Worm (Caenorhabditis elegans) whole organism, L4/young adult: ENCODE results near the gene Y75B7AL.2.

Experiments used
- W03F9.2 ChIP-seq: fragments of 150-350 bp; optimal IDR thresholded peaks from 2 replicates; lab custom pipeline; 2014; ENCODE audit warnings: missing biosample characterization, missing genetic modification characterization
- dao-5 ChIP-seq: sonication (generic microtip); optimal IDR thresholded peaks from 2 replicates; lab custom pipeline; 2016; ENCODE audit warnings: missing genotype, missing genetic modification characterization, moderate library complexity, missing compliant biosample characterization
- him-1 ChIP-seq: sonication (generic microtip); optimal IDR thresholded peaks from 2 replicates; lab custom pipeline; 2016; ENCODE audit warnings: missing genotype, missing genetic modification reagents, missing genetic modification characterization, missing compliant biosample characterization

Y75B7AL.2 gene

DNA sequence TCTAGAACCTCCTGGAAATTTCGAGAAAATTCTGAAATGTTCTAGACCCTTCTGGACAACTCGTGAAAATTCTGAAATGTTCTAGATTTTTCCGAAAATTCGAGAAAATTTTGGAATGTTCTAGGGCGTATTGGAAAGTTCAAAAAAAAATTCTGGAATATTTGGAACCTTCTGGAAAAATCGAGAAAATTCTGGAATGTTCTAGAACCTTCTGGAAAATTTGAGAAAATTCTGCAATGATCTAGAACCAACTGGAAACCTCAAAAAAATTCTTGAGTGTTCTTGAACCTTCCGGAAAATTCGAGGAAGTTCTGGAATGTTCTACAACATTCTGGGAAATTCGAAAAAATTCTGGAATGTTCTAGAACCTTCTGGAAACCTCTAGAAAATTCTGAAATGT is 5.6 kb downstream of the Y75B7AL.2 start:
- TF ChIP-seq dao-5 (no peak), W03F9.2 (tag; lab: Kevin White, UChicago) (no peak), him-1 (tag; lab: Kevin White, UChicago) (no peak)

DNA sequence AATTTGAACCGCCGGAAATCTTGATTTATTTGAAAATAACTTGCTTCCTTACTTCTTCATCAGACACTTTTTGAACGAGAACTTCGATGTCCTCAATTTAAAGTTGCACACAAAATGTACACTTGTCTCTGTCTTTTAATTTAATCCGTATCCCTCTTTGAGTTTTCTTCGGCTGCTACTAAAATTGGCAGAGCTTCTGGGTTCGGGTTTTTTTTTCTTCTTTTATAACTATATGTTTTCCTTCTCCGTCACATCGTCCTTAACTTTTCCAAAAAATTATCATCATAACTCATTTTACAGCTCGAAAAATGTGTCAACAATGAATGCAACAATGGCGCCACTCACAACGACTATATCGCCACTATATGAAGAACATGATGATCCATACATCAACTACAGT is 6.1 kb downstream of the Y75B7AL.2 start, which contains the start of gene glb-33:
glb-33 (plus strand) TSS at position 301 of the 400 bp plus-strand sequence.
- no peak for TF ChIP-seq him-1 (tag; lab: Kevin White, UChicago)
- TF ChIP-seq dao-5 = no peak
- TF ChIP-seq W03F9.2 (tag; lab: Kevin White, UChicago) = no peak

DNA sequence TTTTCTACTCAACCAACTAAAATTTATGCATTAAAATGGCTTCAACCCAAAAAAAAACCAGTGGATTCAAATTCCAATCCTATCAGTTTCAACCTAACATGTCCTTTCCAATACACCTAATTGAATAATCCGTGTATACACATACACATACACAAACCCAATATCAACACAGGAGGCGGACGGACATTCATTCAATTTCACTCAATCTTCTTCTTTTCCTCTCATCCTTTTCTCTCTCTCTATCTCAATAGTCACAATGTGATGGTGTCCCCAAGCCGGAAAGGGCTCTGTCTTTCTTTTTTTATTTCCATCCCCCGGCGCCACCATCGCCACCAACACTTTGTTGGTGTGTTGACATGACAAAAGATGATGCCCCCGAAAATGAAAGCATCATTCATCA is 8.1 kb downstream of the Y75B7AL.2 start:
- TF ChIP-seq W03F9.2 (tag; lab: Kevin White, UChicago) = no peak
- no peak for TF ChIP-seq him-1 (tag; lab: Kevin White, UChicago)
- no peak for TF ChIP-seq dao-5

DNA sequence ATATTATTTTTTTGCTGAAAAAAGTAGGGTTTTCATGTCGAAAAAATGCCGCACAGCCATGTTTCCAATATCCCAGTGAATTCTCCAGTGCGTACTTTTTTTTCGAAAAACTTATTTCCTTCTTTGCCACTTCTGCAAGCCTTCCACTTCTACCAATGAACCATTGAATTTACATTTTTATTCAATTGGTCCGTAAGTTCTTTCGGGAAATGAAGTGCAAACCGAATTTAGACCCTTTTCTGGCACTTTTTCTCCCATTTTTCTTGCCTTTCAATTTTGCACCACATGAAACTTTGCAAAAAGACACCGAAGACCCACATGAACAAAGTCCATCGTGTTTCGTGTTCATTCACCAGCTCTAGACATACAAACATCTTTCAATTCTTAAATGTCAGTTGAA is 15.2 kb downstream of the Y75B7AL.2 start:
- no peak for TF ChIP-seq W03F9.2 (tag; lab: Kevin White, UChicago)
- no peak for TF ChIP-seq dao-5
- no peak for TF ChIP-seq him-1 (tag; lab: Kevin White, UChicago)

DNA sequence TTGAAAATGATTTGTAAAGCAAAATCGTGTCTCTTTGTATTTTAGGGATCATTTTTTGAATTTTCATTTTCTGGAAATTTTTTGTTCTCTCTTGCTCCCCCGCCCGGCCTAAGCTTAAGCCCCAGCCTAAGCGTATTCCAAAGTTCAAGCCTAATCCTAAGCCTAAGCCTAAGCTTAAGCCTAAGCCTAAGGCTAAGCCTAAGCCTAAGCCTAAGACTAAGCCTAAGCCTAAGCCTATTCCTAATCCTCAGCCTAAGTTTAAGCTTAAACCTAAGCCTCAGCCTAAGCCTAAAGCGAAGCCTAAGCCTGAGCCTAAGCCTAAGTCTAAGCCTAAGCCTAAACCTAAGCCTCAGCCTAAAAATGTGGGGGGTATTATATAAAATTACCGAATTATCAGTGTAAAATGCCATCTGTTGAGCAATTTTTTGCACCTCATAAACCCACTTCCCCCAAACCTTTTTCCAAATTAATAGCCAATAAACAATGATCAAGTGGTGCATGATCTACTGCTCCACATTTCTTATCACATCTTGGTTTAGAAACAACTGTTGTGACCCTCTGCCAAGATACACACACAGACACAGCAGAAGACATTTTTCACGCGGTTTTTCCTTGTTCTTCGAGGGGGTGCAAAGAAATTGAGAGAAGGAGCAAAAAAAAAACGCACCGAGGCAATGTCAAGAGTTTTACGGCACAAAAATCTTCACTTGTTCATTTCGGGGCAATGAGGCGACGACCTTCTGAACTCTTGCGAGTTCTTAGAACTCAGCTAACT is 16.5 kb downstream of the Y75B7AL.2 start:
- TF ChIP-seq him-1 (tag; lab: Kevin White, UChicago) = no peak
- no peak for TF ChIP-seq W03F9.2 (tag; lab: Kevin White, UChicago)
- TF ChIP-seq dao-5 = no peak

DNA sequence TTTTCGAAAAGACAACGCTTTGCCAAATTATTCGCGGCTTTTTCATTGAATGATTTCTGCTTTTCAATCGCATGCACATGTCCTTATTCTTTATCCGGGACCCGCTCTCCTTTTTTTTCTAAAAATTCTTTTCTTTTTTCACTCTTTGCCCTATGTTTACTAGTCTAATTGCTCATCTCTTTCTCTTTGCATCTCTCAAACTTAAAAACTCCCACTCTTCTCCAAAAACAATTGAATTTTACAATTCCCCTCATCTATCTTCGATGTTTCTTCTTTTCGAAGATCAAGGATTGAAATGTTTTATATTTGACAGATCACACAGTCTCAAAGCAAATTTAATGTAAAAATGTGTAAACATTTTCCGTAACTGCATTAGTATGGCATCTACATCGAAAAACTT is 20.2 kb downstream of the Y75B7AL.2 start:
- no peak for TF ChIP-seq W03F9.2 (tag; lab: Kevin White, UChicago)
- no peak for TF ChIP-seq him-1 (tag; lab: Kevin White, UChicago)
- no peak for TF ChIP-seq dao-5

DNA sequence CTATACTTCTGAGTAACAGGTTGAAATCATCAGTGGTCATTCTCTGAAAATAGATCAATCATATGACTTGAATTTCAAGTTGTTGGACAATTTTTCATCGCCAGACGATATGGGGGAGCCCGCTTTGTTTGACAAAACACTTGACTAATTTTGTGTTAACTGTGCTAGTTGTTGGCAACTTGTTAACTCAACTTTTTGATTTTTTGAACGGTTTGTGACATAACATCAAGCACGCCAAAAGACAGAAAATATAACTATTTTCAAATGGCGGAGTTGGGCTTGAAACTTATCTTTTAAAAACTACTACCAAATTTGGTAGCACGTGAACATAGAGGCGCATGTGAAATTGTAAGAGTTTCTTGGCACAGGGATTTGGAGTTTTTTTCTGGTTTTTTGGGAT is 22.1 kb downstream of the Y75B7AL.2 start:
- TF ChIP-seq W03F9.2 (tag; lab: Kevin White, UChicago) (no peak), dao-5 (no peak), him-1 (tag; lab: Kevin White, UChicago) (no peak)

DNA sequence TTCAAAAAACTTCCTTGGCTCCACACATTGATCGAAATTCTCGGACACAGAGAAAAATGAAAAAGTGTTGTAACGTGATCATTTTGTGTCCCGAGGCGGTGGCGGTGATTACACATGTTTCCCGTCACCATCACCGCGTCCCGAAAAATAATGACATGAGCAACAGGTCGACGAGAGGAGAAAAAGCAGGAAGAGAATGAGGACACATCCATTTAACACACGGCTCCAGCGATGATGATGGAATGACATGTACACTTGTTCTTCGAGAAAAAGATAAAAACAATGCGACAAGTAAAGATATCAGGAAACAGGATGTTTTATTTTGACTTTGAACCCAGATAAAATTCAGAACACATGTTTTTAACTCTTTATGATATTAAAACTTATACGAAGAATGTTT is 30.6 kb downstream of the Y75B7AL.2 start:
- TF ChIP-seq dao-5 (no peak), W03F9.2 (tag; lab: Kevin White, UChicago) (no peak), him-1 (tag; lab: Kevin White, UChicago) (no peak)

DNA sequence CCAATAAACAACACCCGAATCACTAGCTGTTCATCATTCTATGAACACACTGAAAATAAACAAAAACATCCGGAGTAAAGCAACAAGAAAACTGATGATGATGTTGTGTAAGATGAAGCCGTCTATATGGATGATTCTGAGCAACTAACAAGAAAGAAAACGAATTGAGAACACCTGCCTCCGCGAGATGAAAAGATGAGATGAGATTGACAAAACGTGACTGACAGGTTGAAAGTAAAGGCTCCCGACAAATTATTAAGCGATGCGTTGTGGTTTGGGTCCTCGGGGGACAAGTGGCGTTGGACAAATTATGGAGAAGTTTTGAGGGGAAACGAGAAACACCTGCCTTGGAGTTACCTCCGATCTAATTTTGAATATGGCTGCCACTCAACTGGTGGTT is 31.9 kb downstream of the Y75B7AL.2 start:
- TF ChIP-seq dao-5 = no peak
- TF ChIP-seq him-1 (tag; lab: Kevin White, UChicago) = no peak
- TF ChIP-seq W03F9.2 (tag; lab: Kevin White, UChicago) = no peak

DNA sequence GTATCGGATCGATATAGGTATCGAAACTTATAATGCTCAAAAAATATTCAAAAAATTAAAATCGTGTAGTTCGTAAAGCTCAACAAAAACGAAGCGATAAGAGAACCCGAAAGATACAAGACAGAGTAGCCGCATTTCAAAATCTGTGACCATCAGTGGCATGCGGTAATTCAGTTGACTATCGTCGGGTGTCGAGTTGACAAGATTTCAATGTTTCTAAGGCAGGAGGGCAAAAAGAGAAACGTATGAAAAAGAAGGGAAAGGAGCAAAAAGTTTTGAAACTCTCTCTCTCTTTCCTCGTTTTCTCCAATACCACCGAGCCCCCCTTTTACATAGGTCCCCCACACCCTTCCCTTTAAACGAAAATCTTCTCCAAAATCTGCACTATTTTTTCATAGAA is 36.2 kb downstream of the Y75B7AL.2 start:
- TF ChIP-seq him-1 (tag; lab: Kevin White, UChicago) (no peak), dao-5 (no peak), W03F9.2 (tag; lab: Kevin White, UChicago) (no peak)

DNA sequence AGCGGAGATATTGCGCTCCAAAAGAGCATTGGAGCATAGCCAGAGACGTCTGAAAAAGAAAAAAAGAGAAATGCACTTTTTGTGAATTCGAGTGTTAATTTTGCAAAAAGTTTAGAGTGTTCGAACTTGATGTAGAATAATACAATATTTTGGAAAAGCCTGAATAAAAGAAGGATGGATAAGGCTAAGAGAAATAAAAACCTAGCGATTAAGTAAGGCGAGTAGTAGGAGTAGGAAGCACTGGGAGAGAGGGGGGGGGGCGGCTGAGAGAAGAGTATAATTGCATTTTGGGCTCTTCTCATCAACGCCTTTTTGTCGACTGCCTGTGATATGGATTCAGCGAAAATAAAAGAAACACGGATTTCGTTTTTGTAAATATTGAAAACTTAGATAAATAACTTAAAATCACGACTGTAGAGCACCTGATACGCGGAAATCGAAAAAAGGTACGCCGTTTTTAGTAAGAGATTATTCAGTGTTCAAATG is 40.0 kb downstream of the Y75B7AL.2 start, which contains the start of gene F16B3.3:
F16B3.3 (minus strand) TSS at position 51 of the 486 bp plus-strand sequence.
- no peak for TF ChIP-seq dao-5
- no peak for TF ChIP-seq W03F9.2 (tag; lab: Kevin White, UChicago)

DNA sequence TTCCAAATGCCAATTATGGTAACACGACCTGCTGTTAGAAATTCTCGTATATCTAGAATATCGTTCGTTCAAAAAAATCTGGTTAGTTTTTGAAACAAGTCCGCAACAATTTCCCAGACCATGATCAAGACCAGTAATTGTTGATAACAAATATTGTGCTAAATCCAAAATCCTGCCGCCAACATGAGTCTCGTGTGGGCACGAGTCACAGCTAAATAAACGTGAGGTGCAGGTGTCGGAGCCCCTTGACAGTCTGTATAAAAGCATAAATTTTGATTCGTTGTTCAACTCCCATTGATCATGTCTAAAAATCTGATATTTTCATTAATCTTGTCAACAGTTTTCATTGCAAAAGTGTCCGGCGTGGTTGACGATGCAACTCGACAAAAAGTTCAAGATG is 43.1 kb downstream of the Y75B7AL.2 start, which contains the start of gene F16B3.2:
F16B3.2 (plus strand) TSS at position 301 of the 400 bp plus-strand sequence.
- TF ChIP-seq W03F9.2 (tag; lab: Kevin White, UChicago) = no peak
- TF ChIP-seq him-1 (tag; lab: Kevin White, UChicago) = no peak
- TF ChIP-seq dao-5 = no peak

DNA sequence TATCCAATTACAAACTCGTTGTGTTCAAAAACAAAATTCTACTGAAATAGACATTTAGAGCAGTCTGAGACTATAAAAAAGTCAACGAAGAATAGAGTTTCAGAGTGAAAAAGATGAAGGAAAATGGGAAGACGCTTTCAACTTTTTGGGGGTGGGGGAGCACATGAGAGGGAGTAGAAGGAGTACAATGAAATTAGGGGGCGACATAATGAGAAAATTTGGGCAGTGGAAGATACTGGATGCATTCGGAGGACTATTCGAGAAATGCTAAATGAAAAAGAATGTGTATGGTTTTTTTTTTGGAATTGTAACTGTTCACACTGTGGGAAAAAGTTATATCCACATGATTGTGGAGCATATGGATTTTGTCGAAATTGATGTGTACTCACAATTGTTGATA is 44.7 kb downstream of the Y75B7AL.2 start:
- TF ChIP-seq dao-5 (no peak), W03F9.2 (tag; lab: Kevin White, UChicago) (no peak), him-1 (tag; lab: Kevin White, UChicago) (no peak)

DNA sequence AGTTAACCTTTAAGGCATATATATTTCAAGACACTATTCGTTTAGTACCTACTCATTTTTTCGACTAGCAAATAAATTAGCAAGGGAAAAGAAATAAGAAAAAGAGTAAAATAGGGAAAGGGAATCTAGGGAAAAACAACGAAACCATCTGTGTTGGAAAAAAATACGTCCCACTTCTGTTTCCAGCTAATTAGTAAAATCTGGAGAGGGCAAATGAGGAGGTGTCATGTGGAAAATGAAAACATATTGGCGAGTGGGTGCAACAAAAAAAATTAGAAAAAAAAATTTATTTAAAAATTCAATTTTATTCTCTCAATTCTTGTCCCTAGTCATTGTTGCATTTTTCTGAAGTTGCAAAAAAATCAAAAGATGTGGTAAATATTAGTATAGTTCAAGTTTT is 50.2 kb downstream of the Y75B7AL.2 start:
- no peak for TF ChIP-seq dao-5
- no peak for TF ChIP-seq W03F9.2 (tag; lab: Kevin White, UChicago)
- TF ChIP-seq him-1 (tag; lab: Kevin White, UChicago) = no peak

DNA sequence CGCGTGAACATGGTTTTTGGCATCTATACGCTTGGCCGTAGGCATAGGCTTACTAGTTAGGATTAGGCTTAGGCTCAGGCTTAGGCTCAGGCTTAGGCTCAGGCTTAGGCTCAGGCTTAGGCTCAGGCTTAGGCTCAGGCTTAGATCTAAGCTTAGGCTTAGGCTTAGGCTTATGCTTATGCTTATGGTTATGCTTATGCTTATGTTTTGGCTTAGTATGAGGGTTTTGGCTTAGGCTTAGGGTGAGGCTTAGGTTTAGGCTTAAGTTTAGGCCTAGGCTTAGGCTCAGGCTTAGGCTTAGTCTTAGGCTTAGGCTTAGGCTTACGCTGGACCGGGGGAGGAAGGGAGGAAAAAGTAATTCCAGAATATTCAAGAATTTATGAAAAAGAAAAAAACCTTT is 52.1 kb downstream of the Y75B7AL.2 start:
- TF ChIP-seq W03F9.2 (tag; lab: Kevin White, UChicago) = no peak
- TF ChIP-seq him-1 (tag; lab: Kevin White, UChicago) = no peak
- TF ChIP-seq dao-5 = no peak
